Worm (Caenorhabditis elegans) whole organism, L3 larva: ENCODE results near the gene eri-1.

ENCODE experiments used
- aly-2 ChIP-seq: fragments of 150-350 bp; optimal IDR thresholded peaks from 2 replicates; lab custom pipeline; 2014; ENCODE audit warnings: missing biosample characterization, missing genetic modification characterization
- ama-1 ChIP-seq: fragments of 150-350 bp; optimal IDR thresholded peaks from 2 replicates; lab custom pipeline; 2018
- ceh-28 ChIP-seq: fragments of 150-350 bp; optimal IDR thresholded peaks from 2 replicates; lab custom pipeline; 2014; ENCODE audit warnings: missing biosample characterization, missing genetic modification reagents, missing genetic modification characterization
- ceh-82 ChIP-seq: fragments of 150-350 bp; optimal IDR thresholded peaks from 2 replicates; lab custom pipeline; 2014; ENCODE audit warnings: missing biosample characterization, missing genetic modification characterization
- fos-1 ChIP-seq: fragments of 150-350 bp; optimal IDR thresholded peaks from 2 replicates; lab custom pipeline; 2014; ENCODE audit warnings: missing biosample characterization, missing genetic modification characterization
- jun-1 ChIP-seq: fragments of 150-350 bp; optimal IDR thresholded peaks from 2 replicates; lab custom pipeline; 2014; ENCODE audit warnings: missing biosample characterization, missing genetic modification reagents, missing genetic modification characterization
- lin-39 ChIP-seq: fragments of 150-350 bp; optimal IDR thresholded peaks from 2 replicates; lab custom pipeline; 2018; ENCODE audit warnings: missing biosample characterization, missing genetic modification reagents, missing genetic modification characterization
- nhr-25 ChIP-seq: sonication (generic microtip); optimal IDR thresholded peaks from 2 replicates; lab custom pipeline; 2017; ENCODE audit warnings: missing biosample characterization, missing genetic modification characterization
- nhr-77 ChIP-seq: fragments of 150-350 bp; optimal IDR thresholded peaks from 2 replicates; lab custom pipeline; 2014; ENCODE audit warnings: missing biosample characterization, missing genetic modification characterization
- skn-1 ChIP-seq: fragments of 150-350 bp; optimal IDR thresholded peaks from 2 replicates; lab custom pipeline; 2014; ENCODE audit warnings: missing biosample characterization, missing genetic modification characterization
- ztf-11 ChIP-seq: fragments of 150-350 bp; optimal IDR thresholded peaks from 2 replicates; lab custom pipeline; 2014; ENCODE audit warnings: missing biosample characterization, missing genetic modification characterization

- TF ChIP-seq jun-1 (tag; lab: Kevin White, UChicago) (no peak), nhr-77 (tag; lab: Kevin White, UChicago) (no peak), skn-1 (no peak), aly-2 (tag; lab: Kevin White, UChicago) (no peak), lin-39 (no peak), nhr-25 (tag; lab: Kevin White, UChicago) (no peak), fos-1 (tag; lab: Kevin White, UChicago) (no peak), ceh-82 (tag; lab: Kevin White, UChicago) (no peak), ama-1 (no peak), ztf-11 (tag; lab: Kevin White, UChicago) (no peak), ceh-28 (no peak)
Measured at ce11 chrIV:427100-427908, 7.5 kb upstream of the eri-1 start.
